Worm (Caenorhabditis elegans) whole organism, early embryonic: Measurements from ENCODE around the gene C24H10.4.

Experiments
- F13C5.2 ChIP-seq: sonication (generic microtip); optimal IDR thresholded peaks from 2 replicates; lab custom pipeline; 2017; ENCODE audit warnings: mild to moderate bottlenecking, missing genetic modification characterization, inconsistent platforms, missing compliant biosample characterization
- aly-1 ChIP-seq: sonication (generic microtip); optimal IDR thresholded peaks from 2 replicates; lab custom pipeline; 2016; ENCODE audit warnings: missing genetic modification characterization, missing compliant biosample characterization
- ama-1 ChIP-seq: fragments of 150-350 bp; optimal IDR thresholded peaks from 2 replicates; lab custom pipeline; 2014
- ceh-13 ChIP-seq: fragments of 200-800 bp; sonication (Bioruptor generic); optimal IDR thresholded peaks from 2 replicates; lab custom pipeline; 2018; ENCODE audit warnings: mild to moderate bottlenecking, missing genetic modification characterization, missing compliant biosample characterization
- ceh-36 ChIP-seq: sonication (generic microtip); optimal IDR thresholded peaks from 2 replicates; lab custom pipeline; 2016; ENCODE audit warnings: missing genetic modification characterization, inconsistent platforms, missing compliant biosample characterization
- flt-1 ChIP-seq: fragments of 200-800 bp; sonication (Bioruptor generic); IDR thresholded peaks from 2 replicates; pipeline ENCODE4 v1.3.6; 2022; ENCODE audit warnings: missing genetic modification characterization, missing compliant biosample characterization
- hmbx-1 ChIP-seq: sonication (generic microtip); optimal IDR thresholded peaks from 2 replicates; lab custom pipeline; 2016; ENCODE audit warnings: mild to moderate bottlenecking, missing genetic modification characterization, missing compliant biosample characterization
- hnd-1 ChIP-seq: sonication (generic microtip); optimal IDR thresholded peaks from 2 replicates; lab custom pipeline; 2016; ENCODE audit warnings: missing genetic modification characterization, missing compliant biosample characterization
- pes-1 ChIP-seq: fragments of 200-800 bp; sonication (Bioruptor generic); IDR thresholded peaks from 2 replicates; pipeline ENCODE4 v1.3.6; 2022; ENCODE audit warnings: missing genetic modification reagents, missing genetic modification characterization, missing compliant biosample characterization
- scrt-1 ChIP-seq: fragments of 200-800 bp; sonication (Bioruptor generic); IDR thresholded peaks from 2 replicates; pipeline ENCODE4 v1.3.6; 2022; ENCODE audit warnings: missing genetic modification characterization, missing compliant biosample characterization
- tbx-11 ChIP-seq: fragments of 200-800 bp; sonication (Bioruptor generic); IDR thresholded peaks from 2 replicates; pipeline ENCODE4 v1.3.6; 2022; ENCODE audit warnings: missing genetic modification characterization, missing compliant biosample characterization
- tbx-37 ChIP-seq: fragments of 200-800 bp; sonication (Bioruptor generic); conservative IDR thresholded peaks from 2 replicates; pipeline ENCODE4 v1.3.6; 2022; ENCODE audit warnings: missing genetic modification reagents, missing genetic modification characterization, missing compliant biosample characterization
- tra-4 ChIP-seq: sonication (generic microtip); optimal IDR thresholded peaks from 2 replicates; lab custom pipeline; 2017; ENCODE audit warnings: missing genetic modification characterization, missing compliant biosample characterization

DNA sequence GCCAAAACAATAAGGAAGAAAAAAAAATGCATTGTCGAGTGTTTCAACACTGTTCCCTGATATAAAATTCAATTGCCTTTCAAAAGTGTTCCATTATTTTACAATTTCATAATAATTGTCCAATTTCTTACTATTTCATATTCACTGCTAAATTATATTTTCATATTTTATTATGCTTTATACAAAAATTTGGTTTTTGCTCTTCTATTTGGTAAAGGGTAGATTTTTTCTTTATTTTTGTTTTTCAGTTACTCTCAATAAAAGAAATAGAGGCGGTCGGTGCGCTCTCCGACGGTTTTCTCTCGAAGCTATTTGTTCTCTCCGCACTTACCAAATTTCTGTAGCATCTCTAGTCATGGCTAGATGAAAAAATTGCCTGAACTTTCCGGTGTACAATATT, 41.5 kb downstream of the C24H10.4 start, which contains the start of gene sek-3:
- TF ChIP-seq aly-1 (no peak), F13C5.2 (tag; lab: Kevin White, UChicago) (no peak), flt-1 (no peak), hmbx-1 (tag; lab: Kevin White, UChicago) (no peak), tbx-11 (GFP tag; lab: Robert Waterston, UW) (no peak), ama-1 (lab: Kevin White, UChicago) (no peak), scrt-1 (no peak), ceh-13 (GFP tag; lab: Kevin White, UChicago) (no peak), hnd-1 (tag; lab: Kevin White, UChicago) (no peak), pes-1 (GFP tag; lab: Robert Waterston, UW) (no peak), tra-4 (tag; lab: Kevin White, UChicago) (no peak), ceh-36 (tag; lab: Kevin White, UChicago) (no peak), tbx-37 (GFP tag; lab: Robert Waterston, UW) (no peak)
